Worm (Caenorhabditis elegans): ENCODE results near the gene E02A10.4.

ce11 chrV:12551638-12552478, 15.9 kb downstream of the E02A10.4 start:
- no peak for TF ChIP-seq sea-2 (GFP tag; IDR thresholded peaks at IDR 0.05)
- TF ChIP-seq mxl-1 (tag; optimal IDR thresholded peaks at IDR 0.05): no peak
- peak; percentile 23; the same call in 1 of the 2 replicates for TF ChIP-seq B0336.3 (GFP tag; IDR thresholded peaks at IDR 0.05)
- TF ChIP-seq akir-1 (GFP tag; optimal IDR thresholded peaks at IDR 0.05): no peak
- no peak for TF ChIP-seq let-607 (tag; optimal IDR thresholded peaks at IDR 0.05)
- TF ChIP-seq bed-1 (GFP tag; IDR thresholded peaks at IDR 0.05): no peak
- no peak for TF ChIP-seq ceh-100 (GFP tag; IDR thresholded peaks at IDR 0.05)
- no peak for TF ChIP-seq nfya-1 (tag; optimal IDR thresholded peaks at IDR 0.05; ENCODE audit: borderline replicate concordance, insufficient read depth)
- TF ChIP-seq pha-4 (tag; optimal IDR thresholded peaks at IDR 0.05): no peak
- no peak for TF ChIP-seq hsf-1 (GFP tag; IDR thresholded peaks at IDR 0.05)
- TF ChIP-seq ztf-18 (tag; optimal IDR thresholded peaks at IDR 0.05): no peak
- no peak for TF ChIP-seq snpc-4 (GFP tag; optimal IDR thresholded peaks at IDR 0.05)
- no peak for TF ChIP-seq snpc-4 (tag; optimal IDR thresholded peaks at IDR 0.05)
- no peak for TF ChIP-seq tlf-1 (GFP tag; optimal IDR thresholded peaks at IDR 0.05)
- TF ChIP-seq ztf-25 (GFP tag; IDR thresholded peaks at IDR 0.05): no peak
